Worm (Caenorhabditis elegans): ENCODE results near the gene T24F1.7.

ce11 chrII:11345570-11346029, 33.3 kb downstream of the T24F1.7 start, which contains the start of gene nduf-11:
- TF ChIP-seq nhr-11 (tag; optimal IDR thresholded peaks at IDR 0.05), result no peak
- TF ChIP-seq dmd-4 (tag; optimal IDR thresholded peaks at IDR 0.05), result no peak
- no peak for TF ChIP-seq nhr-77 (tag; optimal IDR thresholded peaks at IDR 0.05)
- peak; percentile 71 for TF ChIP-seq snpc-4 (tag; optimal IDR thresholded peaks at IDR 0.05)
- TF ChIP-seq mdl-1 (tag; optimal IDR thresholded peaks at IDR 0.05), result peak in 1 of 2 experiments; percentile 7
- no peak for TF ChIP-seq nhr-23 (tag; optimal IDR thresholded peaks at IDR 0.05)
